Worm (Caenorhabditis elegans): ENCODE measurements around the gene apc-10.

- TF ChIP-seq nhr-76 (tag; optimal IDR thresholded peaks at IDR 0.05) (no peak), mdl-1 (tag; optimal IDR thresholded peaks at IDR 0.05) (no peak), pha-4 (tag; optimal IDR thresholded peaks at IDR 0.05) (no peak), elt-2 (tag; optimal IDR thresholded peaks at IDR 0.05) (no peak), snpc-4 (tag; optimal IDR thresholded peaks at IDR 0.05) (no peak), pqm-1 (tag; optimal IDR thresholded peaks at IDR 0.05) (no peak), nhr-77 (tag; optimal IDR thresholded peaks at IDR 0.05) (no peak), skn-1 (tag; optimal IDR thresholded peaks at IDR 0.05) (no peak), unc-62 (GFP tag; optimal IDR thresholded peaks at IDR 0.05) (no peak), nhr-11 (tag; optimal IDR thresholded peaks at IDR 0.05) (no peak), eor-1 (tag; optimal IDR thresholded peaks at IDR 0.05) (no peak), nhr-12 (tag; optimal IDR thresholded peaks at IDR 0.05) (no peak), ama-1 (optimal IDR thresholded peaks at IDR 0.05) (no peak)
These were observed 7.2 kb downstream of the apc-10 start, which contains the start of gene F15H10.5 for ce11 chrV:10418961-10419360.
